Fruit fly (Drosophila melanogaster): ENCODE measurements around the gene CG1572.

DNA sequence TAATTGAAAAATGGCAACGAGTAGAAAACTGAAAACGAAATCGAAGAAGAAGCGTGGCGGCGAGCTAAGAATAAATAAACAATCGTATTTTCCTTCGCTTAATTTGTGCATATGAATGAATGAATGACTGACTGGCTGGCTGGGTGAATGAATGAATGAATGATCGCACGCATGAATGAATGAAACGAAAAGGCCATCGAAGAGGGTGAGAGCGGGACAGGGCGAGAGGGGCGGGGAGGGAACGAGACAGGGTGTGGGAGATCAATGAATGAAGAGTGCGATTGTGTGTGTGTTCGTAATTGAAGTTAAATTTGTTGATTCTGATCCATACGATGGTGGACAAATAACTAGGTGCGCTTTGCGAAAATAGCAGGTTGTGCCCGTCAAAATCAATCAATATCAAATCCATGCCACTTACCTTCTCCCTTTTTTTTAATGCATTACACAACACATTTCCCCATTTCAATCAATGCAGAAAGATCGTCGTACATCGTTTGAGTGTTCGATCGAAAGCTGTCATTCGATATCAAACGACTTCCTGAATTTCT is 31.3 kb downstream of the CG1572 start:
- no peak for TF ChIP-seq CG8478 (optimal IDR thresholded peaks at IDR 0.05)
- TF ChIP-seq CTCF (optimal IDR thresholded peaks at IDR 0.05) = no peak
